Worm (Caenorhabditis elegans): ENCODE data around the gene W02B12.13.

The W02B12.13 gene

ce11 chrII:11484600-11484999, 39.5 kb downstream of the W02B12.13 start (continued):
- no peak for TF ChIP-seq pros-1 (tag; optimal IDR thresholded peaks at IDR 0.05)
- TF ChIP-seq lim-6 (tag; optimal IDR thresholded peaks at IDR 0.05) = peak; percentile 76
- TF ChIP-seq lin-11 (tag; optimal IDR thresholded peaks at IDR 0.05) = peak; percentile 94
- peak; percentile 91 for TF ChIP-seq unc-3 (GFP tag; conservative IDR thresholded peaks at IDR 0.05)
- TF ChIP-seq unc-3 (tag; optimal IDR thresholded peaks at IDR 0.05) = peak; percentile 92
- TF ChIP-seq fkh-10 (GFP tag; optimal IDR thresholded peaks at IDR 0.05) = no peak
- peak; percentile 37 for TF ChIP-seq rnt-1 (tag; optimal IDR thresholded peaks at IDR 0.05)
- peak; percentile 87 for TF ChIP-seq mec-3 (tag; optimal IDR thresholded peaks at IDR 0.05; ENCODE audit: borderline replicate concordance)
- TF ChIP-seq sdc-2 (tag; optimal IDR thresholded peaks at IDR 0.05) = peak; percentile 86
- TF ChIP-seq npax-4 (tag; optimal IDR thresholded peaks at IDR 0.05) = peak; percentile 95
- peak; percentile 94 for TF ChIP-seq pha-2 (tag; optimal IDR thresholded peaks at IDR 0.05)
- peak; percentile 93 for TF ChIP-seq hlh-13 (GFP tag; optimal IDR thresholded peaks at IDR 0.05)
- TF ChIP-seq fkh-6 (tag; optimal IDR thresholded peaks at IDR 0.05) = peak; percentile 96
- TF ChIP-seq ceh-24 (tag; optimal IDR thresholded peaks at IDR 0.05) = peak; percentile 97
- TF ChIP-seq ceh-9 (tag; optimal IDR thresholded peaks at IDR 0.05) = peak; percentile 95
- TF ChIP-seq tbx-7 (tag; optimal IDR thresholded peaks at IDR 0.05) = peak; percentile 35
- peak; percentile 81 for TF ChIP-seq nfya-1 (tag; optimal IDR thresholded peaks at IDR 0.05)
- peak; percentile 89 for TF ChIP-seq ahr-1 (tag; optimal IDR thresholded peaks at IDR 0.05)
- peak; percentile 56 for TF ChIP-seq ets-4 (tag; optimal IDR thresholded peaks at IDR 0.05)
- TF ChIP-seq pqm-1 (tag; optimal IDR thresholded peaks at IDR 0.05) = peak; percentile 83
- peak; percentile 96 for TF ChIP-seq hlh-6 (tag; optimal IDR thresholded peaks at IDR 0.05)
- TF ChIP-seq madf-2 (tag; optimal IDR thresholded peaks at IDR 0.05) = peak; percentile 95
- TF ChIP-seq pag-3 (tag; optimal IDR thresholded peaks at IDR 0.05; ENCODE audit: borderline replicate concordance) = peak; percentile 80
- peak; percentile 88 for TF ChIP-seq hlh-8 (tag; optimal IDR thresholded peaks at IDR 0.05)
- peak; percentile 85 for TF ChIP-seq C08G9.2 (tag; optimal IDR thresholded peaks at IDR 0.05)

- TF ChIP-seq pax-1 (tag; optimal IDR thresholded peaks at IDR 0.05) (no peak), hlh-8 (tag; optimal IDR thresholded peaks at IDR 0.05) (no peak), ceh-14 (tag; optimal IDR thresholded peaks at IDR 0.05) (no peak), fkh-6 (tag; optimal IDR thresholded peaks at IDR 0.05) (no peak), T23F11.4 (GFP tag; optimal IDR thresholded peaks at IDR 0.05) (no peak), hlh-13 (GFP tag; optimal IDR thresholded peaks at IDR 0.05) (no peak), lim-6 (tag; optimal IDR thresholded peaks at IDR 0.05) (no peak), pag-3 (tag; optimal IDR thresholded peaks at IDR 0.05; ENCODE audit: borderline replicate concordance) (no peak), mec-3 (tag; optimal IDR thresholded peaks at IDR 0.05; ENCODE audit: borderline replicate concordance) (no peak), eyg-1 (tag; optimal IDR thresholded peaks at IDR 0.05) (no peak), unc-86 (tag; optimal IDR thresholded peaks at IDR 0.05) (no peak), elt-4 (tag; optimal IDR thresholded peaks at IDR 0.05) (no peak), hlh-15 (tag; optimal IDR thresholded peaks at IDR 0.05) (no peak), gmeb-2 (tag; optimal IDR thresholded peaks at IDR 0.05) (no peak), ceh-30 (tag; optimal IDR thresholded peaks at IDR 0.05) (no peak), ceh-6 (GFP tag; optimal IDR thresholded peaks at IDR 0.05) (no peak), C38D4.7 (GFP tag; optimal IDR thresholded peaks at IDR 0.05) (no peak), K02D7.2 (tag; optimal IDR thresholded peaks at IDR 0.05) (no peak), lin-11 (tag; optimal IDR thresholded peaks at IDR 0.05) (no peak), C08G9.2 (tag; optimal IDR thresholded peaks at IDR 0.05) (no peak)
Observed at ce11 chrII:11485200-11485599, 40.1 kb downstream of the W02B12.13 start, which contains the start of gene twk-5. Gene twk-5, minus strand, starts transcription at chrII:11485300.

- no peak for TF ChIP-seq fkh-6 (tag; optimal IDR thresholded peaks at IDR 0.05)
- no peak for TF ChIP-seq odd-2 (tag; optimal IDR thresholded peaks at IDR 0.05)
- no peak for TF ChIP-seq mec-3 (tag; optimal IDR thresholded peaks at IDR 0.05; ENCODE audit: borderline replicate concordance)
- TF ChIP-seq ref-2 (tag; optimal IDR thresholded peaks at IDR 0.05) = no peak
Observed at ce11 chrII:11486698-11487234, 41.7 kb downstream of the W02B12.13 start, which contains the start of gene ttr-18. Gene ttr-18, minus strand, starts transcription at chrII:11486748.
